1 fruit fly cellular context compared by ENCODE assay signal in the genomic region with DNA sequence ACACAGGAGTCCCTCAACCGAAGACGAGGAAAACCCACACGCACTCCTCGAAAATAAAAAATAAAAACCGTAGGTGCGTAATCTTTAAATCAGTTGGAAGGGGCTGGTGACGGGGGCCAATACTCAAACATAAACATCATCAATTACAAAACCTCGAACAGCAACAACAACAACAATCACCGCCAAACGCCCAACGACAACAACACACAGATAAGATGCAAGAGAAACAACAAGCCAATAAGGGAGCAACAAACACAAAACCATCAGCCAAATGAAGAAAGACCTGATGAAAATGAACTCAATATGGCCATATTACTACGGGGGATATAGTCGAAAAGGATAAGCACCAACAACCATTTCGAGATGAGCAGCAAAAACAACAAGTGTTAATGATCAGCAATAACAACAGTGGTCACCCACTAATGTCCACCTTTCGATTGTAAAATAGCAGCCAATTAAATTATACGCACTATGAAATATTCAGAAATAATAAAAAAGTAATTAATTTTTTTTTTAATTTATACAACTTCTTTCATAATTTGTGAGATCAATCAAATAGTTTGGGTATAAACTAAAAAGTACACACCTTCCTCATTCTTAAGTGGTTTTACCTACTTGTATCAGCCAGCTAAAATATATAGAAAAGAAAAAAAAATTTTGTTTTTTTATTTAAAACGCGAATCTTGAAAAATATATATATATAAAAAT.
TF ChIP-seq lines count a peak whose summit lies in the region.

No protein-coding gene starts in this region.

TF ChIP-seq in whole organism, embryonic, 481 proteins besides CTCF, POLR2A, EP300 and RAD21 (continued from another document):
- TF ChIP-seq CG7987 (GFP tag; optimal IDR thresholded peaks at IDR 0.05; lab: Kevin White, UChicago) (no peak), CG7839 (tag; optimal IDR thresholded peaks at IDR 0.05; lab: Kevin White, UChicago) (peak; percentile 54), ab (GFP tag; optimal IDR thresholded peaks at IDR 0.05; lab: Kevin White, UChicago) (no peak), ara (GFP tag; IDR thresholded peaks at IDR 0.05; lab: Robert Waterston, UW) (no peak), bcd (GFP tag; optimal IDR thresholded peaks at IDR 0.05; lab: Kevin White, UChicago) (peak; percentile 33), dimm (GFP tag; IDR thresholded peaks at IDR 0.05; lab: Robert Waterston, UW) (no peak), Ada2b (GFP tag; IDR thresholded peaks at IDR 0.05; lab: Robert Waterston, UW) (peak; percentile 21; the same call in 1 of the 2 replicates), pfk (GFP tag; optimal IDR thresholded peaks at IDR 0.05; lab: Kevin White, UChicago) (no peak), CG6854 (GFP tag; optimal IDR thresholded peaks at IDR 0.05; lab: Kevin White, UChicago) (no peak), CG10979 (tag; optimal IDR thresholded peaks at IDR 0.05; lab: Kevin White, UChicago) (peak; percentile 70), Xrp1 (GFP tag; IDR thresholded peaks at IDR 0.05; lab: Robert Waterston, UW) (peak; percentile 81), Opbp (GFP tag; IDR thresholded peaks at IDR 0.05; lab: Robert Waterston, UW; ENCODE audit: partially characterized antibody) (no peak), hkb (optimal IDR thresholded peaks at IDR 0.05; lab: Kevin White, UChicago) (no peak), hkb (GFP tag; IDR thresholded peaks at IDR 0.05; lab: Robert Waterston, UW) (peak; percentile 30), Oli (tag; optimal IDR thresholded peaks at IDR 0.05; lab: Kevin White, UChicago) (peak; percentile 29), CG1233 (GFP tag; optimal IDR thresholded peaks at IDR 0.05; lab: Kevin White, UChicago) (peak; percentile 41), CG17385 (GFP tag; optimal IDR thresholded peaks at IDR 0.05; lab: Kevin White, UChicago) (peak; percentile 6), exex (tag; optimal IDR thresholded peaks at IDR 0.05; lab: Kevin White, UChicago) (peak; percentile 18), CG2199 (GFP tag; IDR thresholded peaks at IDR 0.05; lab: Robert Waterston, UW) (peak; percentile 41; the same call in 1 of the 3 replicates), CG8924 (tag; optimal IDR thresholded peaks at IDR 0.05; lab: Kevin White, UChicago) (peak; percentile 42), Max (GFP tag; optimal IDR thresholded peaks at IDR 0.05; lab: Kevin White, UChicago) (no peak), CG2712 (tag; optimal IDR thresholded peaks at IDR 0.05; lab: Kevin White, UChicago) (peak; percentile 66), CG18619 (GFP tag; optimal IDR thresholded peaks at IDR 0.05; lab: Kevin White, UChicago) (peak; percentile 6), CG8359 (GFP tag; optimal IDR thresholded peaks at IDR 0.05; lab: Kevin White, UChicago; ENCODE audit: borderline replicate concordance) (no peak), cwo (GFP tag; optimal IDR thresholded peaks at IDR 0.05; lab: Kevin White, UChicago) (peak; percentile 8), CG4328 (GFP tag; optimal IDR thresholded peaks at IDR 0.05; lab: Kevin White, UChicago) (no peak), CG9727 (GFP tag; optimal IDR thresholded peaks at IDR 0.05; lab: Kevin White, UChicago) (peak; percentile 74), Meics (GFP tag; optimal IDR thresholded peaks at IDR 0.05; lab: Kevin White, UChicago) (peak; percentile 17), pum (GFP tag; optimal IDR thresholded peaks at IDR 0.05; lab: Kevin White, UChicago) (no peak), CG18476 (GFP tag; optimal IDR thresholded peaks at IDR 0.05; lab: Kevin White, UChicago) (no peak), zen (tag; optimal IDR thresholded peaks at IDR 0.05; lab: Kevin White, UChicago) (peak; percentile 30), D19A (tag; optimal IDR thresholded peaks at IDR 0.05; lab: Kevin White, UChicago) (peak; percentile 60), lola (GFP tag; optimal IDR thresholded peaks at IDR 0.05; lab: Kevin White, UChicago) (peak in 1 of 3 experiments; percentile 54), Bteb2 (GFP tag; optimal IDR thresholded peaks at IDR 0.05; lab: Kevin White, UChicago) (no peak), CG1602 (GFP tag; optimal IDR thresholded peaks at IDR 0.05; lab: Kevin White, UChicago) (peak; percentile 13), CG17829 (tag; optimal IDR thresholded peaks at IDR 0.05; lab: Kevin White, UChicago) (peak; percentile 39), tap (tag; optimal IDR thresholded peaks at IDR 0.05; lab: Kevin White, UChicago) (peak; percentile 47), gem (tag; optimal IDR thresholded peaks at IDR 0.05; lab: Kevin White, UChicago) (peak; percentile 65), CG8388 (GFP tag; optimal IDR thresholded peaks at IDR 0.05; lab: Kevin White, UChicago) (peak; percentile 30), PHDP (tag; optimal IDR thresholded peaks at IDR 0.05; lab: Kevin White, UChicago) (no peak), CG12391 (tag; optimal IDR thresholded peaks at IDR 0.05; lab: Kevin White, UChicago) (peak; percentile 46), CG30403 (GFP tag; optimal IDR thresholded peaks at IDR 0.05; lab: Kevin White, UChicago) (peak; percentile 9), sr (GFP tag; IDR thresholded peaks at IDR 0.05; lab: Robert Waterston, UW) (peak; percentile 45; the same call in 1 of the 3 replicates), Sox102F (GFP tag; optimal IDR thresholded peaks at IDR 0.05; lab: Kevin White, UChicago) (peak; percentile 10), abd-A (tag; optimal IDR thresholded peaks at IDR 0.05; lab: Kevin White, UChicago) (no peak), CG4404 (GFP tag; IDR thresholded peaks at IDR 0.05; lab: Robert Waterston, UW) (peak; percentile 51), CG2116 (GFP tag; optimal IDR thresholded peaks at IDR 0.05; lab: Kevin White, UChicago) (peak; percentile 4), Asciz (GFP tag; optimal IDR thresholded peaks at IDR 0.05; lab: Kevin White, UChicago) (peak; percentile 54), TFAM (GFP tag; optimal IDR thresholded peaks at IDR 0.05; lab: Kevin White, UChicago) (no peak), E2f1 (GFP tag; IDR thresholded peaks at IDR 0.05; lab: Robert Waterston, UW) (0 out of 2 replicates have a peak, but pooled peaks have one; percentile 10), HLH3B (GFP tag; IDR thresholded peaks at IDR 0.05; lab: Robert Waterston, UW) (0 out of 2 replicates have a peak, but pooled peaks have one; percentile 12), CG15269 (tag; optimal IDR thresholded peaks at IDR 0.05; lab: Kevin White, UChicago) (peak; percentile 28), Jarid2 (GFP tag; optimal IDR thresholded peaks at IDR 0.05; lab: Kevin White, UChicago) (peak; percentile 5), CG4360 (GFP tag; IDR thresholded peaks at IDR 0.05; lab: Robert Waterston, UW) (peak; percentile 95), CG3407 (GFP tag; optimal IDR thresholded peaks at IDR 0.05; lab: Kevin White, UChicago) (no peak), CG31365 (tag; optimal IDR thresholded peaks at IDR 0.05; lab: Kevin White, UChicago) (no peak), CG4424 (GFP tag; optimal IDR thresholded peaks at IDR 0.05; lab: Kevin White, UChicago) (peak; percentile 68), CG18262 (tag; optimal IDR thresholded peaks at IDR 0.05; lab: Kevin White, UChicago) (peak; percentile 70), CG17359 (tag; optimal IDR thresholded peaks at IDR 0.05; lab: Kevin White, UChicago) (peak; percentile 36), Camta (GFP tag; optimal IDR thresholded peaks at IDR 0.05; lab: Kevin White, UChicago) (no peak), dm (GFP tag; optimal IDR thresholded peaks at IDR 0.05; lab: Kevin White, UChicago) (no peak), CG30431 (GFP tag; optimal IDR thresholded peaks at IDR 0.05; lab: Kevin White, UChicago) (no peak), lab (GFP tag; optimal IDR thresholded peaks at IDR 0.05; lab: Kevin White, UChicago) (peak; percentile 25), CG10267 (tag; optimal IDR thresholded peaks at IDR 0.05; lab: Kevin White, UChicago) (peak; percentile 65), CG42726 (GFP tag; IDR thresholded peaks at IDR 0.05; lab: Robert Waterston, UW; ENCODE audit: partially characterized antibody) (no peak), schlank (tag; optimal IDR thresholded peaks at IDR 0.05; lab: Kevin White, UChicago) (no peak), CG31388 (GFP tag; optimal IDR thresholded peaks at IDR 0.05; lab: Kevin White, UChicago) (no peak), Doc2 (GFP tag; IDR thresholded peaks at IDR 0.05; lab: Robert Waterston, UW) (no peak), CG10209 (GFP tag; optimal IDR thresholded peaks at IDR 0.05; lab: Kevin White, UChicago) (peak; percentile 31), CG13424 (tag; optimal IDR thresholded peaks at IDR 0.05; lab: Kevin White, UChicago) (peak; percentile 15), Nf-YB (GFP tag; optimal IDR thresholded peaks at IDR 0.05; lab: Kevin White, UChicago) (peak; percentile 19), sc (optimal IDR thresholded peaks at IDR 0.05; lab: Kevin White, UChicago) (no peak), sc (GFP tag; optimal IDR thresholded peaks at IDR 0.05; lab: Kevin White, UChicago) (no peak), phol (tag; optimal IDR thresholded peaks at IDR 0.05; lab: Kevin White, UChicago) (peak; percentile 71), Blimp-1 (GFP tag; optimal IDR thresholded peaks at IDR 0.05; lab: Kevin White, UChicago) (peak; percentile 40), D19B (GFP tag; optimal IDR thresholded peaks at IDR 0.05; lab: Kevin White, UChicago) (no peak), CG17186 (GFP tag; optimal IDR thresholded peaks at IDR 0.05; lab: Kevin White, UChicago) (no peak), nmo (GFP tag; optimal IDR thresholded peaks at IDR 0.05; lab: Kevin White, UChicago) (peak; percentile 37), CG6689 (GFP tag; IDR thresholded peaks at IDR 0.05; lab: Robert Waterston, UW) (peak; percentile 39; the same call in 1 of the 2 replicates), CG5180 (GFP tag; optimal IDR thresholded peaks at IDR 0.05; lab: Kevin White, UChicago) (no peak), Pdp1 (GFP tag; optimal IDR thresholded peaks at IDR 0.05; lab: Kevin White, UChicago) (peak in 1 of 2 experiments; percentile 4), Sry-δ (GFP tag; optimal IDR thresholded peaks at IDR 0.05; lab: Kevin White, UChicago) (no peak), CG18599 (GFP tag; optimal IDR thresholded peaks at IDR 0.05; lab: Kevin White, UChicago) (peak; percentile 11)
